Worm (Caenorhabditis elegans): ENCODE results near the gene F32D8.7.

F32D8.7 gene

DNA sequence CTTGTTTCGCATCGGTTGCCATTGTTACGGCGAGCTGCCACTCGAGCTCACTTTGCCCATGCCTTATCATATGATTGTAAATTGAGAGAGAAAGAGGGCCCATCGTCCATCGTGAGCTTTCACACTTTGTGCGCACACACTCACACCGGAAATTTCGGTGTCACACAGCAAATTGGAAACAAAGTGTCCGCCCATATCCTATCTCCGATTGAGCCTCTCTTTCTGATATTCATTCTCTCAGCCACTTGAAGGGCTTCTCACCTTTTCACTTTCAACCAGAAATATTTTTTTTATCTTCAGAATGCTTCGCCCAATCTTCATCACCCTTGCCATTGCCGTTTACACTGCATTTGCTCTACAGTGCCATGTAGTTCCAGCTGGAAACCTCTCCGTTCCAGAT is 31.3 kb downstream of the F32D8.7 start, which contains the start of gene F58B4.3:
TSS of gene F58B4.3 (plus strand) at position 301 of the 400 bp plus-strand sequence.
- TF ChIP-seq flh-1 (GFP tag; optimal IDR thresholded peaks at IDR 0.05) (no peak), M03D4.4 (tag; optimal IDR thresholded peaks at IDR 0.05) (no peak), bed-3 (GFP tag; optimal IDR thresholded peaks at IDR 0.05) (no peak), ceh-83 (GFP tag; optimal IDR thresholded peaks at IDR 0.05) (no peak), ztf-11 (tag; optimal IDR thresholded peaks at IDR 0.05) (no peak), mep-1 (tag; optimal IDR thresholded peaks at IDR 0.05) (no peak), pha-4 (tag; optimal IDR thresholded peaks at IDR 0.05) (no peak), elt-3 (tag; optimal IDR thresholded peaks at IDR 0.05) (no peak), blmp-1 (tag; optimal IDR thresholded peaks at IDR 0.05) (no peak), hlh-1 (tag; optimal IDR thresholded peaks at IDR 0.05) (no peak), unc-120 (tag; optimal IDR thresholded peaks at IDR 0.05; ENCODE audit: poor library complexity, severe bottlenecking) (no peak), elt-1 (tag; optimal IDR thresholded peaks at IDR 0.05; ENCODE audit: borderline replicate concordance, insufficient read depth) (no peak), sptf-1 (tag; optimal IDR thresholded peaks at IDR 0.05) (no peak)

DNA sequence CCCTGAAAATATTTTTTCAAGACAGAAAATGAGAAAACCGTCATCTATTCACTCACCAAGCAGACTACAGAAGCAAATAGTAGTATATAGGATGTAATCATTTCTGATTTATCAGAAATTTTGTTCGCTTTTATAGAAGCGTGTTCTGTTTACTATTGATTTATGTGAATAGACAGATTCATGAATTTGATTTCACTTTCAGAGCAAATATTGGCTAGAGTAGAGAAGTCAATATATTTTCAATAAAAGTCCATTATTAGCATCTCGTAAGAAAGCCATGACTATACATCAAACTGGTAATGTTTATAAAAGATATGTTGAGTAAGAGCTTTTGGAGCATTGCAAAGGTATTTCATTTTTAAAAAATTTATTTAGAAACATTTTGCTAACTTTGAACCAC is 33.0 kb downstream of the F32D8.7 start, which contains the start of gene scvp-1:
TSS of gene scvp-1 (minus strand) at position 101 of the 400 bp plus-strand sequence.
- TF ChIP-seq tbx-8 (GFP tag; optimal IDR thresholded peaks at IDR 0.05) = no peak
- TF ChIP-seq ceh-39 (tag; optimal IDR thresholded peaks at IDR 0.05) = no peak
- no peak for TF ChIP-seq sem-2 (GFP tag; optimal IDR thresholded peaks at IDR 0.05)
- TF ChIP-seq blmp-1 (tag; optimal IDR thresholded peaks at IDR 0.05) = no peak
- no peak for TF ChIP-seq sptf-1 (tag; optimal IDR thresholded peaks at IDR 0.05)
- no peak for TF ChIP-seq elt-1 (tag; optimal IDR thresholded peaks at IDR 0.05; ENCODE audit: borderline replicate concordance, insufficient read depth)
- no peak for TF ChIP-seq unc-120 (tag; optimal IDR thresholded peaks at IDR 0.05; ENCODE audit: poor library complexity, severe bottlenecking)
- TF ChIP-seq zip-8 (tag; optimal IDR thresholded peaks at IDR 0.05) = no peak
- no peak for TF ChIP-seq elt-3 (tag; optimal IDR thresholded peaks at IDR 0.05)
- no peak for TF ChIP-seq unc-39 (tag; optimal IDR thresholded peaks at IDR 0.05)
- TF ChIP-seq nhr-237 (tag; optimal IDR thresholded peaks at IDR 0.05) = no peak
- no peak for TF ChIP-seq lin-13 (tag; optimal IDR thresholded peaks at IDR 0.05)
- no peak for TF ChIP-seq flh-1 (GFP tag; optimal IDR thresholded peaks at IDR 0.05)
- no peak for TF ChIP-seq ztf-11 (tag; optimal IDR thresholded peaks at IDR 0.05)
- no peak for TF ChIP-seq ceh-83 (GFP tag; optimal IDR thresholded peaks at IDR 0.05)
- no peak for TF ChIP-seq nhr-12 (tag; optimal IDR thresholded peaks at IDR 0.05)
- TF ChIP-seq M03D4.4 (tag; optimal IDR thresholded peaks at IDR 0.05) = no peak

DNA sequence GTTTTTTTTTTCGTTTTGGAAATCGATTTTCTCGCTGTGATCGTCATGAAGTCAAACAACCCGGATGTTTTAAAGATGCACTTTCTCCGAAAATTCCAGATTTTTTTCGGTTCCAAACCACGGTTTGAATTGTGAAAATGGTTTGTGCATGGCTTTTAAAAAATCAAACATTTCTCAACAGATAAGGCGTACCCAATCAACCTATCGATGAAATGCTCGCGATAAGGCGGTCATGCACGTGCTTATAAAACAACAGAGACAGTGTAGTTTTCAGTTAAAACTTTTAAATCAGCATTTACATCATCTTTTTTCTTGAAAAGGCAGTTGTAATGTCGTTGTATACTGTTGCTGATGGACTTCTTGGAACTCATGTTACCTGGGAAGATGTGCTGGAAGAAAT is 34.2 kb downstream of the F32D8.7 start, which contains the start of gene F58B4.5:
TSS of gene F58B4.5 (plus strand) at position 283 of the 400 bp plus-strand sequence.
- TF ChIP-seq nhr-2 (tag; optimal IDR thresholded peaks at IDR 0.05) = no peak
- no peak for TF ChIP-seq ham-2 (GFP tag; optimal IDR thresholded peaks at IDR 0.05)
- TF ChIP-seq nhr-28 (tag; optimal IDR thresholded peaks at IDR 0.05) = no peak
- TF ChIP-seq nhr-237 (tag; optimal IDR thresholded peaks at IDR 0.05) = no peak
- no peak for TF ChIP-seq unc-120 (tag; optimal IDR thresholded peaks at IDR 0.05; ENCODE audit: poor library complexity, severe bottlenecking)
- TF ChIP-seq elt-1 (tag; optimal IDR thresholded peaks at IDR 0.05; ENCODE audit: borderline replicate concordance, insufficient read depth) = no peak
- TF ChIP-seq snpc-4 (tag; optimal IDR thresholded peaks at IDR 0.05) = no peak
- no peak for TF ChIP-seq ceh-83 (GFP tag; optimal IDR thresholded peaks at IDR 0.05)
- TF ChIP-seq sem-2 (GFP tag; optimal IDR thresholded peaks at IDR 0.05) = no peak
- TF ChIP-seq tbx-8 (GFP tag; optimal IDR thresholded peaks at IDR 0.05) = no peak
- no peak for TF ChIP-seq ztf-11 (tag; optimal IDR thresholded peaks at IDR 0.05)
- no peak for TF ChIP-seq hlh-1 (tag; optimal IDR thresholded peaks at IDR 0.05)
- no peak for TF ChIP-seq ces-1 (GFP tag; optimal IDR thresholded peaks at IDR 0.05)
- no peak for TF ChIP-seq sptf-1 (tag; optimal IDR thresholded peaks at IDR 0.05)
- no peak for TF ChIP-seq mab-5 (tag; optimal IDR thresholded peaks at IDR 0.05)
- TF ChIP-seq mls-2 (tag; optimal IDR thresholded peaks at IDR 0.05) = no peak

DNA sequence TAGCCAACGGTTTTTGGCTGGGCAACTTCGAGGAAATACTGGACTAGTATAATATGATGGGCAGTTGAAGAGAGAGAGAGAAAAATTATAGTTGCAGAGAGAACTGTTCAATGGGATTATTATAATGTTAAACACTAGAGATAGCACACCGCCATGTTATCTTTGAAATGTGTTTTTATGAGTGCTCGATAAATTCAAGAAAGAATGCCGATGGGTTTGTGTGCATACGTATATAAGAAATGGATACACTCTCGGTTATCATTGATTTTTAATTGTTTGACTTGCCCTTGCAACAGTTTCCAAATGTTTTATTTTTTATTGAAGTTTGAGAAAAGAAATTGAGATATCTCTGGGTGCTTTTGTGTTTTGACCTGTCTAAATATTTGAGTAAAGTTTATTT is 38.4 kb downstream of the F32D8.7 start, which contains the start of gene F17C11.12:
TSS of gene F17C11.12 (minus strand) at position 240 of the 400 bp plus-strand sequence.
- TF ChIP-seq ztf-11 (tag; optimal IDR thresholded peaks at IDR 0.05) = no peak
- TF ChIP-seq blmp-1 (tag; optimal IDR thresholded peaks at IDR 0.05) = no peak
- TF ChIP-seq cnd-1 (tag; optimal IDR thresholded peaks at IDR 0.05) = no peak
- TF ChIP-seq elt-3 (tag; optimal IDR thresholded peaks at IDR 0.05) = no peak
- no peak for TF ChIP-seq pha-4 (tag; optimal IDR thresholded peaks at IDR 0.05)
- no peak for TF ChIP-seq nhr-237 (tag; optimal IDR thresholded peaks at IDR 0.05)
- no peak for TF ChIP-seq nhr-2 (tag; optimal IDR thresholded peaks at IDR 0.05)

DNA sequence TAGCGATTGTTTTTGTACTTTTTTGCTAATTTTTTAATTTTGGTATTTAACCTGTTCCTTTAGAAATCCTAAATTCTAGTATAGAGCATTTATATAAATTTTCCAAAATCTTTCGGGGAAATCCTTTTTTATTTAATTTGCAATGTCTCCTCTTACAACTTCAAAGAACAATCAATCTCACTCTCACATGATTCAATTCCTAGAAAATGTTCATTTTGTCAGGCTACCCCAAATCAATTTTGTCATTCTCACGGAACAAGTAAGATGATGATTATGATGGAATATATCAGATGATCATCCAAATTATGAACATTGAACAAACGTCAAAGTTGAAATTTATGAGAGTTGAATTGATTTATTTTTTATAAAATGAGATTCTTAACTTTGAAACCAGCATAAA is 39.1 kb downstream of the F32D8.7 start:
- no peak for TF ChIP-seq pha-4 (tag; optimal IDR thresholded peaks at IDR 0.05)
- no peak for TF ChIP-seq mab-5 (tag; optimal IDR thresholded peaks at IDR 0.05)
- no peak for TF ChIP-seq lin-32 (GFP tag; optimal IDR thresholded peaks at IDR 0.05)
- no peak for TF ChIP-seq ztf-11 (tag; optimal IDR thresholded peaks at IDR 0.05)
- no peak for TF ChIP-seq mls-2 (tag; optimal IDR thresholded peaks at IDR 0.05)
- no peak for TF ChIP-seq ceh-39 (tag; optimal IDR thresholded peaks at IDR 0.05)
- no peak for TF ChIP-seq nhr-76 (tag; optimal IDR thresholded peaks at IDR 0.05)
- no peak for TF ChIP-seq drap-1 (GFP tag; optimal IDR thresholded peaks at IDR 0.05)
